Worm (Caenorhabditis elegans): ENCODE measurements around the gene Y110A2AL.4.
A peak's percentile ranks its signal among the peaks of the same experiment; 100 is the strongest.

Gene Y110A2AL.4

DNA sequence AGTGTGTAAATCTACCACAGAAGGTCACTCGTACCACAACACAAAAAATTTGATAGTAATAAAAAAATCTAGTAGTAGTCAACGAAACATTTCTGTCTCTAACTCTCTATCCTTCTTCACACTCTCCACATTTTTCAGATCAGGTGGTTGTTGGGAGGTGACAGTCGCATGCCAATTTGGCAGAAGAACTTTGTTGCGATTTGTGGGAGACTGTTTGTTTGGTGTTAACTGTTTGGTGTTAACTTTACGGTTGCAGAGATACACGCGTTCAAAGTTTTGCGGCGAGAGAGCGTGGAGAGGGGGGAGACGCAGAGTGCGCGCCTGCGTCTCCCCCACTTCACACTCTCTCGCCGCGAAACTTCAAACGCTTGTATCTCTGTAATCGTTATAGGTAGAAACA is 34.2 kb upstream of the Y110A2AL.4 start:
- TF ChIP-seq hmg-1.2 (GFP tag; IDR thresholded peaks at IDR 0.05), result peak; percentile 81
- TF ChIP-seq F10E7.11 (tag; optimal IDR thresholded peaks at IDR 0.05), result no peak
- no peak for TF ChIP-seq ceh-27 (GFP tag; optimal IDR thresholded peaks at IDR 0.05)
- TF ChIP-seq let-526 (GFP tag; IDR thresholded peaks at IDR 0.05), result 0 out of 2 replicates have a peak, but pooled peaks have one; percentile 30
- peak; percentile 65 for TF ChIP-seq nhr-80 (tag; optimal IDR thresholded peaks at IDR 0.05)
- TF ChIP-seq unc-62 (GFP tag; optimal IDR thresholded peaks at IDR 0.05), result no peak
- 0 out of 2 replicates have a peak, but pooled peaks have one; percentile 25 for TF ChIP-seq mcd-1 (GFP tag; IDR thresholded peaks at IDR 0.05)
- TF ChIP-seq ceh-100 (GFP tag; IDR thresholded peaks at IDR 0.05), result peak; percentile 10; the same call in 1 of the 2 replicates
- no peak for TF ChIP-seq cebp-1 (GFP tag; IDR thresholded peaks at IDR 0.05)
- peak; percentile 46 for TF ChIP-seq cebp-1 (tag; optimal IDR thresholded peaks at IDR 0.05)
- no peak for TF ChIP-seq lin-54 (GFP tag; optimal IDR thresholded peaks at IDR 0.05)
- no peak for TF ChIP-seq nfya-1 (tag; optimal IDR thresholded peaks at IDR 0.05; ENCODE audit: borderline replicate concordance, insufficient read depth)
- no peak for TF ChIP-seq attf-3 (GFP tag; conservative IDR thresholded peaks at IDR 0.05)
- 0 out of 2 replicates have a peak, but pooled peaks have one; percentile 29 for TF ChIP-seq Y53G8AR.9 (GFP tag; conservative IDR thresholded peaks at IDR 0.05)
- TF ChIP-seq gei-17 (GFP tag; optimal IDR thresholded peaks at IDR 0.05), result no peak
- TF ChIP-seq D2030.7 (GFP tag; IDR thresholded peaks at IDR 0.05), result no peak

DNA sequence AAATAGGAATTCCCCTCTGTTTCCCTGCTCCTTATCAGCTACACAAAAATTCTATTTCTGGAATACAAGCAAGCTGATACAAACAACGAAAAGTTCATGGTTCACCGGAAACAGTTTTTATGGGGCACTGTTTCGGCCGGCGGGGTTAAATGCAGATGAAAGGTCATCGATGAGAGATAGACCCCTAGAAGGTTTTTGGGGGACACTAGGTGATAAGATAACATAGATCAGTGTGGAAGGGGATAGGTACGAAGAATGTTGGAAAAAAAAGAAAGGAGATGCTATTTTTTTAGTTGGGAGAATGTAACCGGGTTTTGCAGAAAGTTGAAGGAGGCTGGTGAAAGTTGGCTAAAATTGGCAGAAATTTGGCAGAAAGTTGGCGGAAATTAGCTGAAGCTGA is 33.5 kb upstream of the Y110A2AL.4 start:
- TF ChIP-seq F10E7.11 (tag; optimal IDR thresholded peaks at IDR 0.05) (no peak), attf-3 (GFP tag; conservative IDR thresholded peaks at IDR 0.05) (no peak), F52B5.7 (tag; optimal IDR thresholded peaks at IDR 0.05) (no peak), snpc-1.1 (tag; optimal IDR thresholded peaks at IDR 0.05; ENCODE audit: insufficient read depth) (no peak), F37B4.10 (GFP tag; IDR thresholded peaks at IDR 0.05) (no peak), attf-6 (GFP tag; IDR thresholded peaks at IDR 0.05) (no peak)

ce11 chrII:2807674-2808206 is 31.4 kb upstream of the Y110A2AL.4 start, which contains the start of gene K12H6.12:
Gene K12H6.12, plus strand, starts transcription at chrII:2808156.
- TF ChIP-seq cebp-2 (GFP tag; IDR thresholded peaks at IDR 0.05) (no peak), ceh-100 (GFP tag; IDR thresholded peaks at IDR 0.05) (no peak), egrh-3 (GFP tag; IDR thresholded peaks at IDR 0.05) (no peak), F57A8.1 (GFP tag; optimal IDR thresholded peaks at IDR 0.05) (no peak), snpc-4 (GFP tag; optimal IDR thresholded peaks at IDR 0.05) (no peak), snpc-4 (tag; optimal IDR thresholded peaks at IDR 0.05) (no peak), egl-44 (GFP tag; IDR thresholded peaks at IDR 0.05) (no peak), nfyb-1 (GFP tag; IDR thresholded peaks at IDR 0.05) (no peak), zfh-2 (GFP tag; conservative IDR thresholded peaks at IDR 0.05) (0 out of 2 replicates have a peak, but pooled peaks have one; percentile 43), F37B4.10 (GFP tag; IDR thresholded peaks at IDR 0.05) (no peak), repo-1 (tag; optimal IDR thresholded peaks at IDR 0.05) (no peak), hmg-1.2 (GFP tag; IDR thresholded peaks at IDR 0.05) (peak; percentile 80), athp-1 (tag; optimal IDR thresholded peaks at IDR 0.05) (no peak), hlh-26 (GFP tag; conservative IDR thresholded peaks at IDR 0.05) (no peak), K12H6.12 (tag; optimal IDR thresholded peaks at IDR 0.05) (no peak), Y67H2A.10 (GFP tag; conservative IDR thresholded peaks at IDR 0.05) (no peak)

ce11 chrII:2815017-2815416 is 24.1 kb upstream of the Y110A2AL.4 start:
- TF ChIP-seq efl-1 (GFP tag; optimal IDR thresholded peaks at IDR 0.05) (peak; percentile 12), attf-6 (GFP tag; IDR thresholded peaks at IDR 0.05) (no peak), snpc-1.3 (tag; optimal IDR thresholded peaks at IDR 0.05; ENCODE audit: insufficient read depth) (peak; percentile 28), him-1 (tag; optimal IDR thresholded peaks at IDR 0.05) (no peak), xnd-1 (tag; optimal IDR thresholded peaks at IDR 0.05) (peak; percentile 85), nfyb-1 (GFP tag; IDR thresholded peaks at IDR 0.05) (no peak), bed-2 (GFP tag; IDR thresholded peaks at IDR 0.05) (no peak), tlf-1 (GFP tag; optimal IDR thresholded peaks at IDR 0.05) (no peak), rpc-1 (optimal IDR thresholded peaks at IDR 0.05) (no peak), rpc-1 (tag; optimal IDR thresholded peaks at IDR 0.05) (no peak), lsl-1 (GFP tag; optimal IDR thresholded peaks at IDR 0.05) (peak; percentile 94), madf-6 (GFP tag; IDR thresholded peaks at IDR 0.05) (peak; percentile 86), gei-17 (GFP tag; optimal IDR thresholded peaks at IDR 0.05) (no peak), ceh-27 (GFP tag; optimal IDR thresholded peaks at IDR 0.05) (no peak), hlh-12 (tag; optimal IDR thresholded peaks at IDR 0.05) (no peak), somi-1 (GFP tag; optimal IDR thresholded peaks at IDR 0.05) (no peak)

Measured in whole organism, young adult.